Fruit fly (Drosophila melanogaster) whole organism: ENCODE measurements around the gene ND-20.

ENCODE experiments used
- CG8478 ChIP-seq: fragments of >200 bp; optimal IDR thresholded peaks from 2 replicates; lab custom pipeline; 2018; ENCODE audit warnings: inconsistent platforms
- Dll ChIP-seq: fragments of >200 bp; optimal IDR thresholded peaks from 2 replicates; lab custom pipeline; 2017
- EcR ChIP-seq, 2 experiments: fragments of >200 bp; optimal IDR thresholded peaks; 2 replicates each; lab custom pipeline; 2017; ENCODE audit warnings: missing biosample characterization in 2 of 2, missing genetic modification characterization in 2 of 2, missing genetic modification reagents in 2 of 2
- pan ChIP-seq: fragments of >200 bp; optimal IDR thresholded peaks from 2 replicates; lab custom pipeline; 2017
- psq ChIP-seq: fragments of >200 bp; optimal IDR thresholded peaks from 2 replicates; lab custom pipeline; 2017
- usp ChIP-seq: fragments of >200 bp; optimal IDR thresholded peaks from 2 replicates; lab custom pipeline; 2017; ENCODE audit warnings: missing biosample characterization, missing genetic modification characterization, mixed read lengths

The ND-20 gene

dm6 chrX:15986654-15987053 is at the start of gene ND-20:
TSS of gene ND-20 (minus strand) at chrX:15986808.
- no peak for TF ChIP-seq usp (GFP tag; lab: Kevin White, UChicago)
- no peak for TF ChIP-seq pan
- no peak for TF ChIP-seq EcR (GFP tag; optimal IDR thresholded peaks at IDR 0.05; lab: Kevin White, UChicago)
- TF ChIP-seq CG8478: no peak
- no peak for TF ChIP-seq Dll
- TF ChIP-seq psq (lab: Kevin White, UChicago): no peak

- no peak for TF ChIP-seq usp (GFP tag; lab: Kevin White, UChicago)
- no peak for TF ChIP-seq CG8478
- TF ChIP-seq psq (lab: Kevin White, UChicago): no peak
- no peak for TF ChIP-seq pan
- TF ChIP-seq Dll: no peak
- TF ChIP-seq EcR (GFP tag; optimal IDR thresholded peaks at IDR 0.05; lab: Kevin White, UChicago): no peak
These were observed 22.2 kb upstream of the ND-20 start, which contains the start of gene Muc14A for dm6 chrX:16008814-16009213. TSS of gene Muc14A (plus strand) at chrX:16009114.

dm6 chrX:16005551-16006197 is 19.1 kb upstream of the ND-20 start, which contains the start of the genes vap and CG12698:
TSS of gene vap (minus strand) at chrX:16005812.
TSS of gene CG12698 (plus strand) at chrX:16006147.
- TF ChIP-seq CG8478: no peak
- no peak for TF ChIP-seq Dll
- TF ChIP-seq usp (GFP tag; lab: Kevin White, UChicago): no peak

- TF ChIP-seq Dll: no peak
- no peak for TF ChIP-seq psq (lab: Kevin White, UChicago)
- no peak for TF ChIP-seq usp (GFP tag; lab: Kevin White, UChicago)
- no peak for TF ChIP-seq EcR (GFP tag; optimal IDR thresholded peaks at IDR 0.05; lab: Kevin White, UChicago)
- no peak for TF ChIP-seq CG8478
- TF ChIP-seq pan: no peak
These were observed 18.5 kb upstream of the ND-20 start for dm6 chrX:16005066-16005465.

dm6 chrX:15996831-15997230 is 10.2 kb upstream of the ND-20 start, which contains the start of gene CG8939:
TSS of gene CG8939 (plus strand) at chrX:15997016.
- TF ChIP-seq CG8478 (no peak), psq (lab: Kevin White, UChicago) (no peak), usp (GFP tag; lab: Kevin White, UChicago) (no peak), pan (no peak)

- TF ChIP-seq pan: no peak
- no peak for TF ChIP-seq usp (GFP tag; lab: Kevin White, UChicago)
- TF ChIP-seq psq (lab: Kevin White, UChicago): no peak
- TF ChIP-seq EcR (GFP tag; optimal IDR thresholded peaks at IDR 0.05; lab: Kevin White, UChicago): no peak
- no peak for TF ChIP-seq CG8478
- TF ChIP-seq Dll: no peak
These were observed 5.9 kb upstream of the ND-20 start for dm6 chrX:15992527-15992897.

dm6 chrX:15991618-15992526 is 5.3 kb upstream of the ND-20 start, which contains the start of the genes CG46312, eIF5 and exd:
TSS of gene CG46312 (minus strand) at chrX:15991974.
TSS of gene eIF5 (minus strand) at chrX:15991974.
TSS of gene exd (plus strand) at chrX:15992468.
- TF ChIP-seq EcR (GFP tag; optimal IDR thresholded peaks at IDR 0.05; lab: Kevin White, UChicago) (no peak), usp (GFP tag; lab: Kevin White, UChicago) (no peak), Dll (no peak), CG8478 (no peak), psq (lab: Kevin White, UChicago) (no peak), pan (no peak)

- no peak for TF ChIP-seq usp (GFP tag; lab: Kevin White, UChicago)
- no peak for TF ChIP-seq CG8478
- no peak for TF ChIP-seq Dll
- no peak for TF ChIP-seq pan
- no peak for TF ChIP-seq psq (lab: Kevin White, UChicago)
- TF ChIP-seq EcR (GFP tag; optimal IDR thresholded peaks at IDR 0.05; lab: Kevin White, UChicago): no peak
These were observed 3.0 kb upstream of the ND-20 start for dm6 chrX:15989631-15990030.

dm6 chrX:15983501-15983900 is 3.1 kb downstream of the ND-20 start, which contains the start of gene Slc25A46a:
TSS of gene Slc25A46a (plus strand) at chrX:15983772.
- TF ChIP-seq psq (lab: Kevin White, UChicago): no peak
- TF ChIP-seq Dll: no peak
- TF ChIP-seq CG8478: no peak
- TF ChIP-seq usp (GFP tag; lab: Kevin White, UChicago): no peak
- TF ChIP-seq pan: no peak
- TF ChIP-seq EcR (GFP tag; optimal IDR thresholded peaks at IDR 0.05; lab: Kevin White, UChicago): no peak

- TF ChIP-seq CG8478 (no peak), usp (GFP tag; lab: Kevin White, UChicago) (no peak), psq (lab: Kevin White, UChicago) (no peak), pan (no peak), EcR (GFP tag; optimal IDR thresholded peaks at IDR 0.05; lab: Kevin White, UChicago) (no peak)
These were observed 3.8 kb downstream of the ND-20 start, which contains the start of gene Cep164 for dm6 chrX:15982844-15983243. TSS of gene Cep164 (minus strand) at chrX:15982944.

dm6 chrX:15976568-15976967 is 10.0 kb downstream of the ND-20 start, which contains the start of gene CG42766:
TSS of gene CG42766 (plus strand) at chrX:15976868.
- TF ChIP-seq CG8478 (no peak), psq (lab: Kevin White, UChicago) (no peak), EcR (GFP tag; optimal IDR thresholded peaks at IDR 0.05; lab: Kevin White, UChicago) (no peak), pan (no peak), Dll (no peak), usp (GFP tag; lab: Kevin White, UChicago) (no peak)

dm6 chrX:15974125-15974524 is 12.5 kb downstream of the ND-20 start, which contains the start of gene Or13a:
TSS of gene Or13a (plus strand) at chrX:15974425.
- TF ChIP-seq Dll (no peak), CG8478 (no peak), EcR (GFP tag; optimal IDR thresholded peaks at IDR 0.05; lab: Kevin White, UChicago) (no peak), pan (no peak), psq (lab: Kevin White, UChicago) (no peak), usp (GFP tag; lab: Kevin White, UChicago) (no peak)
